Worm (Caenorhabditis elegans) whole organism, L4 larva: ENCODE measurements around the gene R13D11.3.
"Not testable (repeated sequence)": the region's sequence is repeated elsewhere in the genome, so short reads cannot be mapped to it uniquely, and the experiment has no call there.

ENCODE experiments used
- ama-1 ChIP-seq: fragments of 150-350 bp; optimal IDR thresholded peaks from 2 replicates; lab custom pipeline; 2014; ENCODE audit warnings: inconsistent platforms, mixed read lengths
- ceh-82 ChIP-seq: sonication (generic microtip); optimal IDR thresholded peaks from 2 replicates; lab custom pipeline; 2017; ENCODE audit warnings: missing biosample characterization, missing genetic modification characterization
- gei-8 ChIP-seq: fragments of 200-800 bp; sonication (Bioruptor generic); optimal IDR thresholded peaks from 2 replicates; lab custom pipeline; 2018; ENCODE audit warnings: mild to moderate bottlenecking, missing genetic modification characterization, missing compliant biosample characterization
- hif-1 ChIP-seq, 2 experiments: sonication (generic microtip); optimal IDR thresholded peaks; 2 replicates each; lab custom pipeline; 2016 to 2017; ENCODE audit warnings: missing compliant biosample characterization in 2 of 2, missing genetic modification characterization in 2 of 2, missing genetic modification reagents in 2 of 2, missing genotype in 2 of 2, mild to moderate bottlenecking in 1 of 2
- jun-1 ChIP-seq: fragments of 150-350 bp; optimal IDR thresholded peaks from 2 replicates; lab custom pipeline; 2014; ENCODE audit warnings: missing biosample characterization, missing genetic modification reagents, missing genetic modification characterization
- lin-15B ChIP-seq: fragments of 150-350 bp; sonication (generic microtip); optimal IDR thresholded peaks from 3 replicates; lab custom pipeline; 2014; ENCODE audit warnings: missing biosample characterization, missing genetic modification characterization
- lin-39 ChIP-seq: fragments of 150-350 bp; optimal IDR thresholded peaks from 2 replicates; lab custom pipeline; 2014; ENCODE audit warnings: missing biosample characterization, missing genetic modification reagents, missing genetic modification characterization
- lir-3 ChIP-seq: sonication (generic microtip); optimal IDR thresholded peaks from 2 replicates; lab custom pipeline; 2016; ENCODE audit warnings: mild to moderate bottlenecking, missing genetic modification characterization, missing compliant biosample characterization
- mes-2 ChIP-seq: sonication (generic microtip); optimal IDR thresholded peaks from 2 replicates; lab custom pipeline; 2016; ENCODE audit warnings: missing genotype, mild to moderate bottlenecking, missing genetic modification characterization, missing compliant biosample characterization; ENCODE audit not compliant: poor library complexity, severe bottlenecking
- nhr-42 ChIP-seq: fragments of 200-800 bp; sonication (Bioruptor generic); IDR thresholded peaks from 2 replicates; pipeline ENCODE4 v1.3.6; 2022; ENCODE audit warnings: missing genetic modification characterization, missing compliant biosample characterization
- pha-4 ChIP-seq, 2 experiments: fragments of 150-350 bp in 1 of 2; fragments of 200-800 bp in 1 of 2; sonication (Bioruptor generic) in 1 of 2; IDR thresholded peaks in 1 of 2; optimal IDR thresholded peaks in 1 of 2; 2 replicates each; pipeline versions ENCODE4 v1.3.6 to Lab custom; 2014 to 2022; ENCODE audit warnings: missing genetic modification characterization in 2 of 2, missing genetic modification reagents in 2 of 2, missing biosample characterization in 1 of 2, missing compliant biosample characterization in 1 of 2
- pqm-1 ChIP-seq: sonication (generic microtip); optimal IDR thresholded peaks from 2 replicates; lab custom pipeline; 2017; ENCODE audit warnings: missing biosample characterization, missing genetic modification characterization
- tag-97 ChIP-seq: fragments of 200-800 bp; sonication (Bioruptor generic); IDR thresholded peaks from 2 replicates; pipeline ENCODE4 v1.3.6; 2022; ENCODE audit warnings: missing genetic modification characterization, missing compliant biosample characterization
- unc-130 ChIP-seq: sonication (generic microtip); optimal IDR thresholded peaks from 2 replicates; lab custom pipeline; 2016; ENCODE audit warnings: missing genetic modification reagents, missing genetic modification characterization, missing compliant biosample characterization

- not testable (repeated sequence) for TF ChIP-seq lir-3; lin-15B (tag; lab: Kevin White, UChicago); unc-130 (GFP tag; lab: Kevin White, UChicago); gei-8; pqm-1; lin-39; jun-1 (tag; lab: Kevin White, UChicago); ceh-82 (tag; lab: Kevin White, UChicago); nhr-42; tag-97 (GFP tag; lab: Robert Waterston, UW); ama-1 (lab: Kevin White, UChicago); mes-2 (tag; lab: Kevin White, UChicago); pha-4 (GFP tag; IDR thresholded peaks at IDR 0.05; lab: Robert Waterston, UW); pha-4 (tag; optimal IDR thresholded peaks at IDR 0.05; lab: Kevin White, UChicago); hif-1 (tag; optimal IDR thresholded peaks at IDR 0.05; lab: Kevin White, UChicago)
Measured at ce11 chrV:838984-839471, 24.2 kb downstream of the R13D11.3 start, which contains the start of the genes K09C6.7 and K09C6.10.
